Worm (Caenorhabditis elegans): Measurements from ENCODE around the gene ndus-8.

ce11 chrIII:7230841-7231240, 3.2 kb downstream of the ndus-8 start, which contains the start of gene R151.10:
- TF ChIP-seq ztf-3 (GFP tag; optimal IDR thresholded peaks at IDR 0.05), result no peak
- TF ChIP-seq repo-1 (tag; optimal IDR thresholded peaks at IDR 0.05), result no peak
- no peak for TF ChIP-seq hlh-12 (tag; optimal IDR thresholded peaks at IDR 0.05)
- TF ChIP-seq somi-1 (GFP tag; optimal IDR thresholded peaks at IDR 0.05), result no peak
- TF ChIP-seq snpc-3.4 (tag; optimal IDR thresholded peaks at IDR 0.05), result no peak
- TF ChIP-seq zim-3 (tag; optimal IDR thresholded peaks at IDR 0.05), result no peak
- TF ChIP-seq lsy-27 (tag; optimal IDR thresholded peaks at IDR 0.05; ENCODE audit: borderline replicate concordance, insufficient read depth), result no peak
- no peak for TF ChIP-seq snpc-1.1 (tag; optimal IDR thresholded peaks at IDR 0.05; ENCODE audit: insufficient read depth)
- no peak for TF ChIP-seq ama-1 (optimal IDR thresholded peaks at IDR 0.05)
- TF ChIP-seq ama-1 (GFP tag; optimal IDR thresholded peaks at IDR 0.05), result no peak
- no peak for TF ChIP-seq die-1 (tag; optimal IDR thresholded peaks at IDR 0.05)
- no peak for TF ChIP-seq ets-4 (GFP tag; optimal IDR thresholded peaks at IDR 0.05)
- TF ChIP-seq ceh-91 (GFP tag; IDR thresholded peaks at IDR 0.05), result no peak
- TF ChIP-seq ceh-100 (GFP tag; IDR thresholded peaks at IDR 0.05), result no peak

Measured in whole organism, young adult.